Worm (Caenorhabditis elegans) whole organism, mixed stage, embryonic: ENCODE measurements around the gene T04A6.3.

ENCODE experiments used
- bed-3 ChIP-seq: fragments of 200-800 bp; sonication (Bioruptor generic); optimal IDR thresholded peaks from 3 replicates; lab custom pipeline; 2018; ENCODE audit warnings: mild to moderate bottlenecking, missing genetic modification characterization, moderate library complexity, missing compliant biosample characterization
- cnd-1 ChIP-seq: fragments of 200-800 bp; sonication (Bioruptor generic); optimal IDR thresholded peaks from 2 replicates; lab custom pipeline; 2018; ENCODE audit warnings: mild to moderate bottlenecking, missing genetic modification characterization, missing compliant biosample characterization
- nhr-28 ChIP-seq: fragments of 150-350 bp; optimal IDR thresholded peaks from 2 replicates; lab custom pipeline; 2014; ENCODE audit warnings: missing biosample characterization, missing genetic modification characterization
- snpc-4 ChIP-seq: fragments of 150-350 bp; optimal IDR thresholded peaks from 2 replicates; lab custom pipeline; 2014; ENCODE audit warnings: missing biosample characterization, missing genetic modification characterization

ce11 chrIII:7643084-7643483 is 35.0 kb upstream of the T04A6.3 start, which contains the start of gene upp-1:
- TF ChIP-seq snpc-4 (tag; lab: Kevin White, UChicago) (no peak), nhr-28 (tag; lab: Kevin White, UChicago) (no peak), bed-3 (GFP tag; lab: Kevin White, UChicago) (no peak), cnd-1 (tag; lab: Kevin White, UChicago) (no peak)
